Worm (Caenorhabditis elegans) whole organism, L2 larva: ENCODE measurements around the gene dhs-31.

Experiments
- aly-2 ChIP-seq: fragments of 150-350 bp; optimal IDR thresholded peaks from 2 replicates; lab custom pipeline; 2014; ENCODE audit warnings: missing biosample characterization, missing genetic modification characterization
- elt-1 ChIP-seq: fragments of 150-350 bp; optimal IDR thresholded peaks from 2 replicates; lab custom pipeline; 2014; ENCODE audit warnings: missing biosample characterization, missing genetic modification characterization
- fos-1 ChIP-seq: fragments of 150-350 bp; optimal IDR thresholded peaks from 2 replicates; lab custom pipeline; 2014; ENCODE audit warnings: missing biosample characterization, missing genetic modification characterization
- lin-39 ChIP-seq: fragments of 150-350 bp; optimal IDR thresholded peaks from 2 replicates; lab custom pipeline; 2014; ENCODE audit warnings: missing biosample characterization, missing genetic modification reagents, missing genetic modification characterization
- nhr-12 ChIP-seq: fragments of 150-350 bp; optimal IDR thresholded peaks from 2 replicates; lab custom pipeline; 2014; ENCODE audit warnings: missing biosample characterization, missing genetic modification characterization
- nhr-77 ChIP-seq: fragments of 150-350 bp; optimal IDR thresholded peaks from 2 replicates; lab custom pipeline; 2014; ENCODE audit warnings: missing biosample characterization, missing genetic modification characterization
- ztf-11 ChIP-seq: sonication (generic microtip); optimal IDR thresholded peaks from 2 replicates; lab custom pipeline; 2017; ENCODE audit warnings: missing biosample characterization, missing genetic modification characterization

ce11 chrIV:10033053-10033452 lies 7.7 kb downstream of the dhs-31 start, which contains the start of gene F44D12.6:
- TF ChIP-seq lin-39 (no peak), nhr-77 (tag; lab: Kevin White, UChicago) (no peak), nhr-12 (tag; lab: Kevin White, UChicago) (no peak), aly-2 (tag; lab: Kevin White, UChicago) (no peak), elt-1 (tag; lab: Kevin White, UChicago) (no peak), fos-1 (tag; lab: Kevin White, UChicago) (no peak), ztf-11 (tag; lab: Kevin White, UChicago) (no peak)
